Fruit fly (Drosophila melanogaster): ENCODE measurements around the gene GstZ2.
A peak's percentile ranks its signal among the peaks of the same experiment; 100 is the strongest.

The GstZ2 gene

dm6 chr3R:9434543-9435407 is 25.7 kb downstream of the GstZ2 start (continued):
- no peak for TF ChIP-seq knrl (GFP tag; IDR thresholded peaks at IDR 0.05; ENCODE audit: partially characterized antibody)
- peak; percentile 56 for TF ChIP-seq CG2875 (GFP tag; optimal IDR thresholded peaks at IDR 0.05)
- TF ChIP-seq TFAM (GFP tag; optimal IDR thresholded peaks at IDR 0.05): no peak
- TF ChIP-seq Deaf1 (tag; optimal IDR thresholded peaks at IDR 0.05): peak; percentile 66
- peak; percentile 70 for TF ChIP-seq CG6254 (GFP tag; optimal IDR thresholded peaks at IDR 0.05)
- TF ChIP-seq CG18619 (GFP tag; optimal IDR thresholded peaks at IDR 0.05): peak; percentile 79
- TF ChIP-seq Lim3 (GFP tag; IDR thresholded peaks at IDR 0.05): peak; percentile 59; the same call in 1 of the 2 replicates
- peak; percentile 92 for TF ChIP-seq PHDP (tag; optimal IDR thresholded peaks at IDR 0.05)
- peak; percentile 74 for TF ChIP-seq H15 (GFP tag; IDR thresholded peaks at IDR 0.05)
- TF ChIP-seq Fer2 (tag; optimal IDR thresholded peaks at IDR 0.05): peak; percentile 80
- TF ChIP-seq Adf1 (GFP tag; IDR thresholded peaks at IDR 0.05): peak; percentile 60
- no peak for TF ChIP-seq pita (GFP tag; optimal IDR thresholded peaks at IDR 0.05)
- peak; percentile 84 for TF ChIP-seq Hsf (GFP tag; optimal IDR thresholded peaks at IDR 0.05)
- peak; percentile 54; the same call in 1 of the 2 replicates for TF ChIP-seq CG7372 (GFP tag; IDR thresholded peaks at IDR 0.05)
- peak; percentile 87 for TF ChIP-seq CG3281 (GFP tag; optimal IDR thresholded peaks at IDR 0.05)
- peak; percentile 89 for TF ChIP-seq CoRest (tag; optimal IDR thresholded peaks at IDR 0.05)
- peak; percentile 58; the same call in 2 of the 3 replicates for TF ChIP-seq Optix (GFP tag; IDR thresholded peaks at IDR 0.05)
- TF ChIP-seq Sin3A (optimal IDR thresholded peaks at IDR 0.05): no peak
- no peak for TF ChIP-seq CG7745 (tag; optimal IDR thresholded peaks at IDR 0.05)
- no peak for TF ChIP-seq CG17186 (GFP tag; optimal IDR thresholded peaks at IDR 0.05)
- peak; percentile 50 for TF ChIP-seq sisA (GFP tag; IDR thresholded peaks at IDR 0.05)
- TF ChIP-seq CkIIα-i1 (GFP tag; IDR thresholded peaks at IDR 0.05): peak; percentile 72
- peak; percentile 52 for TF ChIP-seq CG18011 (GFP tag; optimal IDR thresholded peaks at IDR 0.05)
- TF ChIP-seq wek (GFP tag; optimal IDR thresholded peaks at IDR 0.05): no peak
- TF ChIP-seq slp2 (GFP tag; optimal IDR thresholded peaks at IDR 0.05): peak; percentile 72
- TF ChIP-seq phol (tag; optimal IDR thresholded peaks at IDR 0.05): peak; percentile 88
- peak; percentile 95 for TF ChIP-seq vvl (GFP tag; IDR thresholded peaks at IDR 0.05)
- peak; percentile 82 for TF ChIP-seq CG10267 (tag; optimal IDR thresholded peaks at IDR 0.05)
- peak in 1 of 2 experiments; percentile 83 for TF ChIP-seq eve (GFP tag; optimal IDR thresholded peaks at IDR 0.05)
- TF ChIP-seq CG33213 (GFP tag; optimal IDR thresholded peaks at IDR 0.05): peak; percentile 58
- peak; percentile 73 for TF ChIP-seq HLH3B (GFP tag; IDR thresholded peaks at IDR 0.05)
- TF ChIP-seq HLH4C (GFP tag; IDR thresholded peaks at IDR 0.05; ENCODE audit: partially characterized antibody): no peak
- TF ChIP-seq CG16779 (GFP tag; IDR thresholded peaks at IDR 0.05): peak; percentile 93
- TF ChIP-seq yki (optimal IDR thresholded peaks at IDR 0.05): no peak
- no peak for TF ChIP-seq z (GFP tag; IDR thresholded peaks at IDR 0.05)
- peak; percentile 68 for TF ChIP-seq Poxn (GFP tag; IDR thresholded peaks at IDR 0.05)
- TF ChIP-seq pb (GFP tag; optimal IDR thresholded peaks at IDR 0.05): peak; percentile 43
- TF ChIP-seq D19B (GFP tag; optimal IDR thresholded peaks at IDR 0.05): peak; percentile 60
- TF ChIP-seq CG34224 (GFP tag; IDR thresholded peaks at IDR 0.05; ENCODE audit: partially characterized antibody): no peak
- peak; percentile 89 for TF ChIP-seq Meics (GFP tag; optimal IDR thresholded peaks at IDR 0.05)
- TF ChIP-seq CG1529 (GFP tag; optimal IDR thresholded peaks at IDR 0.05): peak; percentile 61
- peak; percentile 89 for TF ChIP-seq ase (GFP tag; IDR thresholded peaks at IDR 0.05)
- no peak for TF ChIP-seq CG7963 (GFP tag; IDR thresholded peaks at IDR 0.05; ENCODE audit: partially characterized antibody)
- peak; percentile 44 for TF ChIP-seq CG3163 (GFP tag; optimal IDR thresholded peaks at IDR 0.05)
- no peak for TF ChIP-seq Dip2 (GFP tag; IDR thresholded peaks at IDR 0.05)
- TF ChIP-seq nom (GFP tag; optimal IDR thresholded peaks at IDR 0.05): no peak
- TF ChIP-seq sob (GFP tag; IDR thresholded peaks at IDR 0.05): peak; percentile 92
- peak; percentile 75 for TF ChIP-seq NFAT (GFP tag; IDR thresholded peaks at IDR 0.05)
- peak in 1 of 2 experiments; percentile 2 for TF ChIP-seq insv (GFP tag; optimal IDR thresholded peaks at IDR 0.05)
